Worm (Caenorhabditis elegans) whole organism, L1 larva: ENCODE data around the gene unc-18.

Experiments
- C04F5.9 ChIP-seq: sonication (generic microtip); optimal IDR thresholded peaks from 2 replicates; lab custom pipeline; 2016; ENCODE audit warnings: missing genetic modification characterization, missing compliant biosample characterization
- alr-1 ChIP-seq: fragments of 200-800 bp; sonication (Bioruptor generic); optimal IDR thresholded peaks from 2 replicates; lab custom pipeline; 2018; ENCODE audit warnings: borderline replicate concordance, mild to moderate bottlenecking, missing genetic modification characterization, missing compliant biosample characterization
- aly-2 ChIP-seq: fragments of 150-350 bp; optimal IDR thresholded peaks from 2 replicates; lab custom pipeline; 2014; ENCODE audit warnings: missing biosample characterization, missing genetic modification characterization
- blmp-1 ChIP-seq: fragments of 150-350 bp; optimal IDR thresholded peaks from 2 replicates; lab custom pipeline; 2014; ENCODE audit warnings: missing biosample characterization, missing genetic modification characterization
- ceh-88 ChIP-seq: fragments of 200-800 bp; sonication (Bioruptor generic); IDR thresholded peaks from 2 replicates; pipeline ENCODE4 v1.3.6; 2022; ENCODE audit warnings: missing genetic modification characterization, missing compliant biosample characterization
- dpl-1 ChIP-seq, 3 experiments: fragments of 150-350 bp in 2 of 3; sonication (generic microtip) in 1 of 3; optimal IDR thresholded peaks; 2 replicates each; lab custom pipeline; 2014 to 2017; ENCODE audit warnings: missing biosample characterization in 3 of 3, missing genetic modification characterization in 3 of 3, missing genetic modification reagents in 3 of 3
- dsc-1 ChIP-seq: sonication (generic microtip); optimal IDR thresholded peaks from 2 replicates; lab custom pipeline; 2016; ENCODE audit warnings: mild to moderate bottlenecking, missing genetic modification characterization, missing compliant biosample characterization
- efl-1 ChIP-seq, 4 experiments: fragments of 150-350 bp; optimal IDR thresholded peaks in 3 of 4; peaks in 1 of 4; 1 replicate in 1 of 4; 2 replicates in 3 of 4; lab custom pipeline; 2014; ENCODE audit warnings: missing biosample characterization in 2 of 4, missing genetic modification characterization in 2 of 4, missing genetic modification reagents in 2 of 4
- efl-3 ChIP-seq: fragments of 200-800 bp; sonication (Bioruptor generic); optimal IDR thresholded peaks from 2 replicates; lab custom pipeline; 2018; ENCODE audit warnings: mild to moderate bottlenecking, missing genetic modification characterization, missing compliant biosample characterization
- egl-27 ChIP-seq, 2 experiments: fragments of 150-350 bp in 1 of 2; sonication (generic microtip); optimal IDR thresholded peaks; 3 replicates each; lab custom pipeline; 2017 to 2018; ENCODE audit warnings: missing biosample characterization in 2 of 2, missing genetic modification characterization in 2 of 2, missing genetic modification reagents in 2 of 2
- elt-3 ChIP-seq, 6 experiments: fragments of 150-350 bp in 1 of 6; sonication (generic microtip); optimal IDR thresholded peaks; 2 replicates each; lab custom pipeline; 2017 to 2018; ENCODE audit warnings: missing biosample characterization in 6 of 6, missing genetic modification characterization in 6 of 6, inconsistent platforms in 1 of 6
- ets-5 ChIP-seq: fragments of 200-800 bp; sonication (Bioruptor generic); IDR thresholded peaks from 2 replicates; pipeline ENCODE4 v1.3.6; 2022; ENCODE audit warnings: missing genetic modification characterization, missing compliant biosample characterization
- fkh-4 ChIP-seq: sonication (generic microtip); optimal IDR thresholded peaks from 2 replicates; lab custom pipeline; 2016; ENCODE audit warnings: missing compliant biosample characterization, missing genetic modification characterization, borderline replicate concordance
- hlh-17 ChIP-seq: fragments of 200-800 bp; sonication (Bioruptor generic); optimal IDR thresholded peaks from 2 replicates; lab custom pipeline; 2018; ENCODE audit warnings: missing genetic modification characterization, mild to moderate bottlenecking, missing compliant biosample characterization, moderate library complexity, borderline replicate concordance
- isw-1 ChIP-seq: fragments of 200-800 bp; sonication (Bioruptor generic); IDR thresholded peaks from 2 replicates; pipeline ENCODE4 v1.3.6; 2022; ENCODE audit warnings: missing genetic modification characterization, missing compliant biosample characterization
- jun-1 ChIP-seq: fragments of 150-350 bp; optimal IDR thresholded peaks from 2 replicates; lab custom pipeline; 2014; ENCODE audit warnings: missing biosample characterization, missing genetic modification reagents, missing genetic modification characterization
- lin-14 ChIP-seq: fragments of 200-800 bp; sonication (Bioruptor generic); optimal IDR thresholded peaks from 2 replicates; lab custom pipeline; 2018; ENCODE audit warnings: mild to moderate bottlenecking, missing genetic modification characterization, moderate library complexity, missing compliant biosample characterization
- lin-15B ChIP-seq: fragments of 150-350 bp; sonication (generic microtip); optimal IDR thresholded peaks from 3 replicates; lab custom pipeline; 2014; ENCODE audit warnings: missing biosample characterization, missing genetic modification characterization
- lin-35 ChIP-seq, 2 experiments: fragments of 150-350 bp; optimal IDR thresholded peaks; 2 replicates each; lab custom pipeline; 2014; ENCODE audit warnings: missing biosample characterization in 2 of 2, missing genetic modification characterization in 2 of 2, missing genetic modification reagents in 2 of 2
- lin-39 ChIP-seq: fragments of 150-350 bp; optimal IDR thresholded peaks from 2 replicates; lab custom pipeline; 2014; ENCODE audit warnings: missing biosample characterization, missing genetic modification reagents, missing genetic modification characterization
- lsy-2 ChIP-seq, 2 experiments: fragments of 150-350 bp; optimal IDR thresholded peaks; 2 replicates each; lab custom pipeline; 2014; ENCODE audit warnings: missing biosample characterization in 2 of 2, missing genetic modification characterization in 2 of 2
- mdl-1 ChIP-seq, 2 experiments: fragments of 150-350 bp; optimal IDR thresholded peaks; 2 replicates each; lab custom pipeline; 2014 to 2017; ENCODE audit warnings: missing biosample characterization in 2 of 2, missing genetic modification characterization in 2 of 2, inconsistent platforms in 1 of 2
- mef-2 ChIP-seq: fragments of 150-350 bp; optimal IDR thresholded peaks from 2 replicates; lab custom pipeline; 2014; ENCODE audit warnings: missing biosample characterization, missing genetic modification characterization
- mep-1 ChIP-seq: fragments of 150-350 bp; optimal IDR thresholded peaks from 2 replicates; lab custom pipeline; 2014; ENCODE audit warnings: missing biosample characterization, missing genetic modification characterization
- nhr-11 ChIP-seq: fragments of 150-350 bp; optimal IDR thresholded peaks from 2 replicates; lab custom pipeline; 2014; ENCODE audit warnings: missing biosample characterization, missing genetic modification characterization
- nhr-19 ChIP-seq: fragments of 200-800 bp; sonication (Bioruptor generic); conservative IDR thresholded peaks from 2 replicates; pipeline ENCODE4 v1.3.6; 2022; ENCODE audit warnings: missing genetic modification characterization, missing compliant biosample characterization
- nhr-20 ChIP-seq: sonication (generic microtip); optimal IDR thresholded peaks from 2 replicates; lab custom pipeline; 2016; ENCODE audit warnings: mild to moderate bottlenecking, missing genetic modification characterization, missing compliant biosample characterization
- nhr-47 ChIP-seq: sonication (generic microtip); optimal IDR thresholded peaks from 2 replicates; lab custom pipeline; 2016; ENCODE audit warnings: mild to moderate bottlenecking, missing genetic modification characterization, moderate library complexity, missing compliant biosample characterization
- nhr-71 ChIP-seq: sonication (generic microtip); optimal IDR thresholded peaks from 2 replicates; lab custom pipeline; 2016; ENCODE audit warnings: mild to moderate bottlenecking, missing genetic modification characterization, moderate library complexity, missing compliant biosample characterization
- nhr-76 ChIP-seq: sonication (generic microtip); optimal IDR thresholded peaks from 2 replicates; lab custom pipeline; 2017; ENCODE audit warnings: missing biosample characterization, missing genetic modification characterization
- nhr-84 ChIP-seq: sonication (generic microtip); optimal IDR thresholded peaks from 2 replicates; lab custom pipeline; 2017; ENCODE audit warnings: missing biosample characterization, missing genetic modification characterization
- nhr-90 ChIP-seq: sonication (generic microtip); optimal IDR thresholded peaks from 2 replicates; lab custom pipeline; 2016; ENCODE audit warnings: mild to moderate bottlenecking, missing genetic modification characterization, missing compliant biosample characterization; ENCODE audit not compliant: poor library complexity
- rnt-1 ChIP-seq: sonication (generic microtip); optimal IDR thresholded peaks from 2 replicates; lab custom pipeline; 2016; ENCODE audit warnings: mild to moderate bottlenecking, missing genetic modification characterization, moderate library complexity, missing compliant biosample characterization
- skn-1 ChIP-seq: fragments of 150-350 bp; optimal IDR thresholded peaks from 2 replicates; lab custom pipeline; 2014; ENCODE audit warnings: missing biosample characterization, missing genetic modification characterization
- snu-23 ChIP-seq: sonication (generic microtip); optimal IDR thresholded peaks from 2 replicates; lab custom pipeline; 2016; ENCODE audit warnings: missing genetic modification characterization, missing compliant biosample characterization
- sptf-1 ChIP-seq: fragments of 150-350 bp; optimal IDR thresholded peaks from 2 replicates; lab custom pipeline; 2014; ENCODE audit warnings: missing biosample characterization, missing genetic modification characterization
- sup-37 ChIP-seq: fragments of 200-800 bp; sonication (Bioruptor generic); optimal IDR thresholded peaks from 2 replicates; lab custom pipeline; 2018; ENCODE audit warnings: mild to moderate bottlenecking, missing genetic modification characterization, missing compliant biosample characterization
- swsn-7 ChIP-seq: sonication (generic microtip); optimal IDR thresholded peaks from 2 replicates; lab custom pipeline; 2016; ENCODE audit warnings: missing genetic modification characterization, missing compliant biosample characterization
- tbx-2 ChIP-seq: sonication (generic microtip); optimal IDR thresholded peaks from 2 replicates; lab custom pipeline; 2016; ENCODE audit warnings: missing genetic modification characterization, missing compliant biosample characterization
- unc-30 ChIP-seq: sonication (generic microtip); optimal IDR thresholded peaks from 2 replicates; lab custom pipeline; 2017; ENCODE audit warnings: missing biosample characterization, missing genetic modification characterization
- unc-62 ChIP-seq: fragments of 150-350 bp; optimal IDR thresholded peaks from 2 replicates; lab custom pipeline; 2014; ENCODE audit warnings: missing biosample characterization, missing genetic modification reagents, missing genetic modification characterization
- unc-86 ChIP-seq: sonication (generic microtip); optimal IDR thresholded peaks from 2 replicates; lab custom pipeline; 2016; ENCODE audit warnings: missing genetic modification characterization, missing compliant biosample characterization
- vab-15 ChIP-seq: sonication (generic microtip); optimal IDR thresholded peaks from 2 replicates; lab custom pipeline; 2017; ENCODE audit warnings: missing genotype, mild to moderate bottlenecking, missing genetic modification characterization, missing compliant biosample characterization
- zip-4 ChIP-seq: fragments of 200-800 bp; sonication (Bioruptor generic); optimal IDR thresholded peaks from 2 replicates; lab custom pipeline; 2018; ENCODE audit warnings: mild to moderate bottlenecking, missing genetic modification characterization, moderate library complexity, missing compliant biosample characterization
- ztf-11 ChIP-seq, 2 experiments: sonication (generic microtip); optimal IDR thresholded peaks; 2 replicates each; lab custom pipeline; 2016 to 2017; ENCODE audit warnings: missing genetic modification characterization in 2 of 2, missing biosample characterization in 1 of 2, missing compliant biosample characterization in 1 of 2

unc-18 gene

ce11 chrX:7680545-7681330 is 2.0 kb upstream of the unc-18 start, which contains the start of gene stn-2:
Gene stn-2, minus strand, starts transcription at chrX:7680619.
- no peak for TF ChIP-seq lin-15B (tag; lab: Kevin White, UChicago)
- no peak for TF ChIP-seq ceh-88
- no peak for TF ChIP-seq efl-3 (GFP tag; lab: Kevin White, UChicago)
- no peak for TF ChIP-seq isw-1 (GFP tag; lab: Robert Waterston, UW)
- no peak for TF ChIP-seq ztf-11 (tag; optimal IDR thresholded peaks at IDR 0.05; lab: Kevin White, UChicago)
- no peak for TF ChIP-seq fkh-4 (tag; lab: Kevin White, UChicago)
- TF ChIP-seq ets-5 (GFP tag; lab: Robert Waterston, UW) = no peak
- no peak for TF ChIP-seq nhr-84
- peak; percentile 1 for TF ChIP-seq zip-4
- no peak for TF ChIP-seq unc-86 (tag; lab: Kevin White, UChicago)
- no peak for TF ChIP-seq efl-1 (optimal IDR thresholded peaks at IDR 0.05; lab: Kevin White, UChicago)
- peak in 1 of 2 experiments; percentile 8 for TF ChIP-seq efl-1 (GFP tag; optimal IDR thresholded peaks at IDR 0.05 in 1 of 2; lab: Kevin White, UChicago)
- no peak for TF ChIP-seq vab-15 (tag; lab: Kevin White, UChicago)
- peak; percentile 25; the same call in 1 of the 2 replicates for TF ChIP-seq nhr-19 (GFP tag; lab: Robert Waterston, UW)
- TF ChIP-seq nhr-90 = peak; percentile 51
- no peak for TF ChIP-seq dpl-1 (GFP tag; optimal IDR thresholded peaks at IDR 0.05; lab: Kevin White, UChicago)
- TF ChIP-seq snu-23 = peak; percentile 23
- TF ChIP-seq mdl-1 (tag; optimal IDR thresholded peaks at IDR 0.05; lab: Kevin White, UChicago) = peak in 1 of 2 experiments; percentile 9
- no peak for TF ChIP-seq lin-39
- no peak for TF ChIP-seq elt-3 (tag; optimal IDR thresholded peaks at IDR 0.05; lab: Kevin White, UChicago)
- no peak for TF ChIP-seq lsy-2 (tag; optimal IDR thresholded peaks at IDR 0.05; lab: Kevin White, UChicago)
- no peak for TF ChIP-seq hlh-17 (GFP tag; lab: Kevin White, UChicago)
- no peak for TF ChIP-seq egl-27 (tag; optimal IDR thresholded peaks at IDR 0.05; lab: Kevin White, UChicago)
- no peak for TF ChIP-seq nhr-76 (tag; lab: Kevin White, UChicago)
- TF ChIP-seq swsn-7 (tag; lab: Kevin White, UChicago) = no peak
- no peak for TF ChIP-seq aly-2
- no peak for TF ChIP-seq tbx-2 (tag; lab: Kevin White, UChicago)
- TF ChIP-seq jun-1 = no peak
- no peak for TF ChIP-seq alr-1 (tag; lab: Kevin White, UChicago)
- peak; percentile 34 for TF ChIP-seq nhr-20
- TF ChIP-seq dsc-1 (tag; lab: Kevin White, UChicago) = peak; percentile 53
- peak; percentile 17 for TF ChIP-seq blmp-1 (tag; lab: Kevin White, UChicago)
- TF ChIP-seq C04F5.9 = no peak
- no peak for TF ChIP-seq nhr-47 (tag; lab: Kevin White, UChicago)
- TF ChIP-seq rnt-1 = peak; percentile 17
- no peak for TF ChIP-seq nhr-11
- TF ChIP-seq mep-1 = no peak
- TF ChIP-seq lin-14 = peak; percentile 34
- no peak for TF ChIP-seq unc-30 (tag; lab: Kevin White, UChicago)
- no peak for TF ChIP-seq unc-62 (GFP tag; lab: Kevin White, UChicago)
- peak in 1 of 2 experiments; percentile 36 for TF ChIP-seq lin-35 (GFP tag; optimal IDR thresholded peaks at IDR 0.05; lab: Kevin White, UChicago)
- TF ChIP-seq nhr-71 = peak; percentile 26
- TF ChIP-seq mef-2 = no peak
- no peak for TF ChIP-seq sup-37 (GFP tag; lab: Kevin White, UChicago)
- TF ChIP-seq sptf-1 (tag; lab: Kevin White, UChicago) = no peak
- TF ChIP-seq skn-1 = no peak
